Fruit fly (Drosophila melanogaster): ENCODE results near the gene CG43362.

CG43362 gene

dm6 chr2L:18325120-18325581 is 33.9 kb upstream of the CG43362 start (continued):
- TF ChIP-seq hth (optimal IDR thresholded peaks at IDR 0.05) (no peak), CG10209 (GFP tag; optimal IDR thresholded peaks at IDR 0.05) (peak; percentile 82), usp (GFP tag; optimal IDR thresholded peaks at IDR 0.05) (no peak), Ssrp (tag; optimal IDR thresholded peaks at IDR 0.05) (peak; percentile 86), wdn (GFP tag; IDR thresholded peaks at IDR 0.05) (peak; percentile 46; the same call in 1 of the 2 replicates), disco-r (GFP tag; optimal IDR thresholded peaks at IDR 0.05) (peak; percentile 57), salm (tag; optimal IDR thresholded peaks at IDR 0.05) (peak; percentile 71), rib (GFP tag; IDR thresholded peaks at IDR 0.05) (peak; percentile 81), ac (GFP tag; optimal IDR thresholded peaks at IDR 0.05) (peak; percentile 43), CG3065 (GFP tag; optimal IDR thresholded peaks at IDR 0.05) (peak; percentile 70), CG3281 (GFP tag; optimal IDR thresholded peaks at IDR 0.05) (peak; percentile 61), CG9609 (GFP tag; optimal IDR thresholded peaks at IDR 0.05) (peak; percentile 83), Hr39 (optimal IDR thresholded peaks at IDR 0.05) (no peak), CG7839 (tag; optimal IDR thresholded peaks at IDR 0.05) (peak; percentile 91), CG8765 (GFP tag; IDR thresholded peaks at IDR 0.05) (no peak), Sox100B (GFP tag; optimal IDR thresholded peaks at IDR 0.05) (peak; percentile 84), zfh1 (GFP tag; IDR thresholded peaks at IDR 0.05) (peak; percentile 93), CG34224 (GFP tag; IDR thresholded peaks at IDR 0.05; ENCODE audit: partially characterized antibody) (no peak), CoRest (tag; optimal IDR thresholded peaks at IDR 0.05) (peak; percentile 91), Spps (tag; optimal IDR thresholded peaks at IDR 0.05) (peak; percentile 51), CG10431 (GFP tag; optimal IDR thresholded peaks at IDR 0.05) (peak; percentile 71), CG31224 (GFP tag; IDR thresholded peaks at IDR 0.05) (peak; percentile 38; the same call in 1 of the 2 replicates), HLH4C (GFP tag; IDR thresholded peaks at IDR 0.05; ENCODE audit: partially characterized antibody) (no peak), Rfx (GFP tag; IDR thresholded peaks at IDR 0.05) (peak; percentile 87), HLH3B (GFP tag; IDR thresholded peaks at IDR 0.05) (peak; percentile 81), nau (GFP tag; optimal IDR thresholded peaks at IDR 0.05) (peak; percentile 78), CG4328 (GFP tag; optimal IDR thresholded peaks at IDR 0.05) (peak; percentile 56), mam (GFP tag; optimal IDR thresholded peaks at IDR 0.05) (peak; percentile 75), CG17802 (tag; optimal IDR thresholded peaks at IDR 0.05) (peak; percentile 72), HLHmδ (GFP tag; optimal IDR thresholded peaks at IDR 0.05) (no peak), sr (GFP tag; IDR thresholded peaks at IDR 0.05) (0 out of 3 replicates have a peak, but pooled peaks have one; percentile 55), run (tag; optimal IDR thresholded peaks at IDR 0.05) (peak; percentile 38), dimm (GFP tag; IDR thresholded peaks at IDR 0.05) (peak; percentile 59; the same call in 1 of the 2 replicates), CG18764 (GFP tag; optimal IDR thresholded peaks at IDR 0.05) (peak; percentile 68), chif (GFP tag; optimal IDR thresholded peaks at IDR 0.05) (peak; percentile 89 to 90), B-H1 (GFP tag; IDR thresholded peaks at IDR 0.05) (peak; percentile 79), CG1529 (GFP tag; optimal IDR thresholded peaks at IDR 0.05) (peak; percentile 82), Mes4 (GFP tag; optimal IDR thresholded peaks at IDR 0.05) (peak; percentile 82), Scr (GFP tag; IDR thresholded peaks at IDR 0.05; ENCODE audit: partially characterized antibody) (no peak), CG9932 (GFP tag; IDR thresholded peaks at IDR 0.05) (peak; percentile 65), CG9817 (tag; optimal IDR thresholded peaks at IDR 0.05) (peak; percentile 81), CG1233 (GFP tag; optimal IDR thresholded peaks at IDR 0.05) (peak; percentile 84), CG18619 (GFP tag; optimal IDR thresholded peaks at IDR 0.05) (peak; percentile 71), CG15601 (tag; optimal IDR thresholded peaks at IDR 0.05) (peak; percentile 85), CG14860 (GFP tag; IDR thresholded peaks at IDR 0.05; ENCODE audit: partially characterized antibody) (no peak), CG4854 (GFP tag; optimal IDR thresholded peaks at IDR 0.05) (peak; percentile 70), ap (GFP tag; IDR thresholded peaks at IDR 0.05) (peak; percentile 88), Optix (GFP tag; IDR thresholded peaks at IDR 0.05) (peak; percentile 79), zfh2 (GFP tag; optimal IDR thresholded peaks at IDR 0.05) (peak; percentile 50), CG7963 (GFP tag; IDR thresholded peaks at IDR 0.05; ENCODE audit: partially characterized antibody) (no peak), Tbp (GFP tag; optimal IDR thresholded peaks at IDR 0.05) (no peak)
